Worm (Caenorhabditis elegans) whole organism, midembryonic: ENCODE measurements around the gene tex-2.

Experiments used
- T22C8.4 ChIP-seq: fragments of 200-800 bp; sonication (Bioruptor generic); IDR thresholded peaks from 2 replicates; pipeline ENCODE4 v1.3.6; 2022; ENCODE audit warnings: missing genetic modification characterization, missing compliant biosample characterization
- cog-1 ChIP-seq: sonication (generic microtip); optimal IDR thresholded peaks from 2 replicates; lab custom pipeline; 2016; ENCODE audit warnings: missing genetic modification characterization, missing compliant biosample characterization
- flt-1 ChIP-seq: fragments of 200-800 bp; sonication (Bioruptor generic); IDR thresholded peaks from 2 replicates; pipeline ENCODE4 v1.3.6; 2022; ENCODE audit warnings: missing genetic modification characterization, missing compliant biosample characterization
- klf-2 ChIP-seq: fragments of 200-800 bp; sonication (Bioruptor generic); conservative IDR thresholded peaks from 2 replicates; pipeline ENCODE4 v1.3.6; 2022; ENCODE audit warnings: missing genetic modification reagents, missing genetic modification characterization, missing compliant biosample characterization
- med-1 ChIP-seq: sonication (generic microtip); optimal IDR thresholded peaks from 2 replicates; lab custom pipeline; 2017; ENCODE audit warnings: missing genetic modification characterization, mild to moderate bottlenecking, missing compliant biosample characterization, antibody characterized with exemption, missing genetic modification reagents; ENCODE audit not compliant: insufficient read depth
- ref-1 ChIP-seq: fragments of 200-800 bp; sonication (Bioruptor generic); conservative IDR thresholded peaks from 2 replicates; pipeline ENCODE4 v1.3.6; 2022; ENCODE audit warnings: missing genetic modification reagents, missing genetic modification characterization, missing compliant biosample characterization
- tab-1 ChIP-seq: fragments of 200-800 bp; sonication (Bioruptor generic); IDR thresholded peaks from 2 replicates; pipeline ENCODE4 v1.3.6; 2022; ENCODE audit warnings: missing genetic modification characterization, missing compliant biosample characterization
- ztf-23 ChIP-seq: fragments of 200-800 bp; sonication (Bioruptor generic); IDR thresholded peaks from 2 replicates; pipeline ENCODE4 v1.3.6; 2022; ENCODE audit warnings: missing genetic modification reagents, missing genetic modification characterization, missing compliant biosample characterization
- ztf-29 ChIP-seq: fragments of 200-800 bp; sonication (Bioruptor generic); IDR thresholded peaks from 2 replicates; pipeline ENCODE4 v1.3.6; 2022; ENCODE audit warnings: missing genetic modification reagents, missing genetic modification characterization, missing compliant biosample characterization

tex-2 gene

ce11 chrII:5873564-5874070 lies at the start of gene tex-2:
tex-2 (minus strand) TSS chrII:5873614.
- no peak for TF ChIP-seq tab-1
- TF ChIP-seq ztf-29, result no peak
- no peak for TF ChIP-seq flt-1 (GFP tag; lab: Robert Waterston, UW)
- no peak for TF ChIP-seq T22C8.4 (GFP tag; lab: Robert Waterston, UW)
- no peak for TF ChIP-seq cog-1 (tag; lab: Kevin White, UChicago)
- TF ChIP-seq ztf-23 (GFP tag; lab: Robert Waterston, UW), result 0 out of 2 replicates have a peak, but pooled peaks have one; percentile 39

DNA sequence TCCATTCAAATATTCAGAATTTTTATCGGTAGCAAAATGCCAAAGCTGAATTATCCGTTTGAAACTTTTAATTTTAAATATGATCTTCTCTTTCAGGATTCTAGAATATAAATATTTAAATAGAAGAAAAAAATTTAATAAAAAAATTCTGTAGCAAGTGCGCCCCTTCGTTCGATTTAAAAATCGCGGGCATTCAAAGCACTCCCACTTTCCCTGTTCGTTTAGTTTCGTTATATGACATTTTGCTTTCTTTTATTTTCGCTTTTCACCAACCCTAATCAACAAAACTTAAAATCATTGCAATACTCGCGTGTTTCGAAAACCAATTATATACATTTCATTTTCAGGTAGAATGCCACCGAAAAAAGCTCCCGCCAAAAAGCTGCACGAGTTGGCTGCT lies 48.2 kb upstream of the tex-2 start, which contains the start of gene vrk-1:
vrk-1 (plus strand) TSS at position 348 of the 400 bp plus-strand sequence.
- TF ChIP-seq flt-1 (GFP tag; lab: Robert Waterston, UW) (no peak), ztf-23 (GFP tag; lab: Robert Waterston, UW) (no peak), tab-1 (no peak), ztf-29 (no peak), cog-1 (tag; lab: Kevin White, UChicago) (no peak), med-1 (GFP tag; lab: Kevin White, UChicago) (no peak), T22C8.4 (GFP tag; lab: Robert Waterston, UW) (no peak), klf-2 (GFP tag; lab: Robert Waterston, UW) (no peak), ref-1 (GFP tag; lab: Robert Waterston, UW) (no peak)

DNA sequence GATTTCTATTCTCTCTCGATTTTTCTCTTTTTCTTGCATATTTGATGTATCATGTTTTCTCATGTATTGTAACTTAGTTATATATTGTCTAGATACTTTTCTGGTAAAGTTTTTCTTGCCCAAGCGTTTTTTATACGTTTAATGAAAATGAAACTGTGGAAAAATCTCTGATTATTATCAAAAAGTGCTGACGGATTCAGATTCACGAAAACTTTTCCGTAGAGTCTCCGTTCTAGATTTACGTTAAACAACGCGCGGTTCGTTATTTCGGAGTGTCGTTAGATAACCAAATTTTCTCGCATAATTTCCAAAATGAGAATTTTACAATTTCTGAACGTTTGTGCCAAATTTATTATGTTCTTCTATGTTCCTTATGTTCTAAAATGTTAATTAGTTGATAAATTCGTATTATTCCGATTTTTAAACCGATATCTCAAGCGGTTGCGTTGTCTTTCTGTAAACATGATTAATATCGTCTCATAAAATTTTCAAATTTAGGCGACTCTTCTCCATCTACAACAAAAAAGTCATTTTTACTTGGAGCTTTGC lies 44.8 kb upstream of the tex-2 start, which contains the start of gene ptp-2:
ptp-2 (plus strand) TSS at position 499 of the 549 bp plus-strand sequence.
- no peak for TF ChIP-seq T22C8.4 (GFP tag; lab: Robert Waterston, UW)
- TF ChIP-seq flt-1 (GFP tag; lab: Robert Waterston, UW), result 0 out of 2 replicates have a peak, but pooled peaks have one; percentile 27

- no peak for TF ChIP-seq klf-2 (GFP tag; lab: Robert Waterston, UW)
- TF ChIP-seq med-1 (GFP tag; lab: Kevin White, UChicago), result no peak
- TF ChIP-seq ztf-23 (GFP tag; lab: Robert Waterston, UW), result no peak
- no peak for TF ChIP-seq cog-1 (tag; lab: Kevin White, UChicago)
- TF ChIP-seq flt-1 (GFP tag; lab: Robert Waterston, UW), result no peak
- TF ChIP-seq tab-1, result no peak
- TF ChIP-seq ref-1 (GFP tag; lab: Robert Waterston, UW), result no peak
- TF ChIP-seq ztf-29, result no peak
- no peak for TF ChIP-seq T22C8.4 (GFP tag; lab: Robert Waterston, UW)
These were observed 43.6 kb upstream of the tex-2 start, which contains the start of gene frh-1 for ce11 chrII:5917010-5917472. frh-1 (plus strand) TSS chrII:5917422.

DNA sequence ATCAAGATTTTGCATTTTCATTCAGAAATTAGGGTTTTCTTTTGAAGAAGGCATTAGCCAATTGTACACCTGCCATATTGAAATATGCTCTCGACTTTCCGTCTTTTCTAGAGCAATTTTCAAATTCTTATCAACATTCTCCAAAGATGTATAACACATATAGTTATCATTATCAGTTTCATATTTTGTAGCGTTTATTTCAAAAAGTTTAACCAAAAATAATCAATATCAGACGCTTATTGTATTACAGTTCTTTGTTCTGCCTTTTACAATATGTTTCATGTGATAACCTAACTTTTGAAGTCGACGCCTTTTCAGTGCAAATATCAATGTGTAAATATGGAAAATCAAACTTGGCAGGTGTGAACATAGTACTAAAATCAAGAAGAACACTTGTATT lies 40.5 kb upstream of the tex-2 start:
- no peak for TF ChIP-seq T22C8.4 (GFP tag; lab: Robert Waterston, UW)

ce11 chrII:5911939-5912523 lies 38.6 kb upstream of the tex-2 start:
- TF ChIP-seq flt-1 (GFP tag; lab: Robert Waterston, UW) (no peak), cog-1 (tag; lab: Kevin White, UChicago) (no peak), ztf-23 (GFP tag; lab: Robert Waterston, UW) (no peak), tab-1 (no peak), ref-1 (GFP tag; lab: Robert Waterston, UW) (no peak), med-1 (GFP tag; lab: Kevin White, UChicago) (no peak)

ce11 chrII:5911274-5911673 lies 37.9 kb upstream of the tex-2 start, which contains the start of gene cgt-3:
cgt-3 (plus strand) TSS chrII:5911324.
- TF ChIP-seq ztf-29, result no peak
- TF ChIP-seq flt-1 (GFP tag; lab: Robert Waterston, UW), result no peak
- TF ChIP-seq med-1 (GFP tag; lab: Kevin White, UChicago), result no peak
- no peak for TF ChIP-seq ref-1 (GFP tag; lab: Robert Waterston, UW)
- TF ChIP-seq cog-1 (tag; lab: Kevin White, UChicago), result no peak
- TF ChIP-seq T22C8.4 (GFP tag; lab: Robert Waterston, UW), result no peak
- no peak for TF ChIP-seq klf-2 (GFP tag; lab: Robert Waterston, UW)
- no peak for TF ChIP-seq tab-1
- no peak for TF ChIP-seq ztf-23 (GFP tag; lab: Robert Waterston, UW)

DNA sequence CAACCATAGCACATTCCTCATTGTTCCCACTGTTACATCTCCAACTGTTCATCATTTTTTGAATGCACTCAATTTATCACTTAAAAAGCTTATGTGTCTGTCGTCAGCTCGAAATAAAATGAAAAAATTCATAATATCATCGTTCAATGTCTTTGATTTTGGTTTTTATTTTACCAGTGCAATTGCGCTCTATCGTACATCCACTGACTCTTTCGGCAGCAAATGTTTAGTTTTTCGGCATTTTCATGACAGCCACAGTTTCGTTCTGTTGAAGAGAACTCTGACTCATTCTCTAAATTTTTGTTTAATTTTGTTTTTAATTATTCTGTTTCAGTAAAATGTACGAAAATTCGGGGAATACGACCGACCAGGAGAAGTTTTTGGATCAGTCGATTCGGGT lies 34.1 kb upstream of the tex-2 start, which contains the start of gene vps-35:
vps-35 (plus strand) TSS at position 335 of the 400 bp plus-strand sequence.
- no peak for TF ChIP-seq flt-1 (GFP tag; lab: Robert Waterston, UW)
- TF ChIP-seq klf-2 (GFP tag; lab: Robert Waterston, UW), result no peak; the same call in 1 of the 2 replicates
- no peak for TF ChIP-seq ztf-23 (GFP tag; lab: Robert Waterston, UW)
- no peak for TF ChIP-seq ztf-29
- TF ChIP-seq ref-1 (GFP tag; lab: Robert Waterston, UW), result no peak
- TF ChIP-seq med-1 (GFP tag; lab: Kevin White, UChicago), result no peak
- no peak for TF ChIP-seq T22C8.4 (GFP tag; lab: Robert Waterston, UW)
- no peak for TF ChIP-seq cog-1 (tag; lab: Kevin White, UChicago)
- TF ChIP-seq tab-1, result no peak

DNA sequence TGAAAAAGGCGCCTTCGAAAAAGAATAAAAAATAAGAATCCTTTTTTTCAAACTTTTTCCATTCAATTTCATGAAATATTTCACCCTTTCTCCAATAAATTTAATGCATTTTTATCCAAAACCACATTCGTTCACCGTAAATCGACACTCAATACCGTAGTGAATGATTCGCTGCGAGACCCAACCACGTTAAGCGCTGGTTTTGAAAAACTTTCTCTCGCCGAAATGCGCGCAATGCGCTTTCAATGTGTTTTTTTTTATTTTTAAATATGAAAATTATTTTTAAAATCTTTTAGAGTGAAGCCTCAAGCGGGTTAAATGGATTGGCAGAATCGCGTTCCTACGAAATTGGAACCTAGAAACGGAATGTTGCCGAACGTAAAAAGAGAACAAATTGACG lies 32.9 kb upstream of the tex-2 start, which contains the start of gene F59G1.8:
F59G1.8 (plus strand) TSS at position 293 of the 400 bp plus-strand sequence.
- TF ChIP-seq tab-1 (no peak), cog-1 (tag; lab: Kevin White, UChicago) (no peak), klf-2 (GFP tag; lab: Robert Waterston, UW) (no peak), ztf-23 (GFP tag; lab: Robert Waterston, UW) (no peak), ztf-29 (no peak), T22C8.4 (GFP tag; lab: Robert Waterston, UW) (no peak), ref-1 (GFP tag; lab: Robert Waterston, UW) (no peak), med-1 (GFP tag; lab: Kevin White, UChicago) (no peak), flt-1 (GFP tag; lab: Robert Waterston, UW) (no peak)
